Fruit fly (Drosophila melanogaster): ENCODE data around the gene Gr28b.

Gene Gr28b

dm6 chr2L:7495987-7496503, 34.0 kb upstream of the Gr28b start, which contains the start of gene Ziz (continued):
- TF ChIP-seq ATbp (GFP tag; optimal IDR thresholded peaks at IDR 0.05) (no peak), CG12104 (GFP tag; optimal IDR thresholded peaks at IDR 0.05) (no peak), insv (GFP tag; optimal IDR thresholded peaks at IDR 0.05) (peak in 1 of 2 experiments; percentile 49), C15 (GFP tag; IDR thresholded peaks at IDR 0.05) (no peak), sd (tag; optimal IDR thresholded peaks at IDR 0.05) (peak; percentile 78), cas (GFP tag; IDR thresholded peaks at IDR 0.05) (no peak), so (GFP tag; IDR thresholded peaks at IDR 0.05) (peak; percentile 70; the same call in 2 of the 3 replicates), dan (GFP tag; IDR thresholded peaks at IDR 0.05) (no peak), CG32767 (GFP tag; IDR thresholded peaks at IDR 0.05) (no peak), D19B (GFP tag; optimal IDR thresholded peaks at IDR 0.05) (no peak), danr (GFP tag; IDR thresholded peaks at IDR 0.05) (no peak), CG7839 (tag; optimal IDR thresholded peaks at IDR 0.05) (peak; percentile 37), bsh (GFP tag; optimal IDR thresholded peaks at IDR 0.05) (peak in 1 of 2 experiments; percentile 30), az2 (GFP tag; optimal IDR thresholded peaks at IDR 0.05) (no peak), CG7556 (GFP tag; optimal IDR thresholded peaks at IDR 0.05) (no peak), CG1832 (GFP tag; optimal IDR thresholded peaks at IDR 0.05) (no peak), CG17328 (GFP tag; IDR thresholded peaks at IDR 0.05) (peak; percentile 6; the same call in 1 of the 2 replicates), B-H2 (GFP tag; optimal IDR thresholded peaks at IDR 0.05) (peak; percentile 72), BtbVII (GFP tag; optimal IDR thresholded peaks at IDR 0.05) (no peak), cg (GFP tag; optimal IDR thresholded peaks at IDR 0.05) (peak; percentile 38), scrt (GFP tag; optimal IDR thresholded peaks at IDR 0.05) (peak; percentile 46), CG14667 (GFP tag; IDR thresholded peaks at IDR 0.05) (no peak), CG33557 (GFP tag; optimal IDR thresholded peaks at IDR 0.05) (no peak), Lhr (GFP tag; optimal IDR thresholded peaks at IDR 0.05) (peak; percentile 97), CG15073 (GFP tag; optimal IDR thresholded peaks at IDR 0.05) (no peak), CG8924 (tag; optimal IDR thresholded peaks at IDR 0.05) (peak; percentile 47), gcm (GFP tag; optimal IDR thresholded peaks at IDR 0.05) (peak; percentile 4), pzg (GFP tag; optimal IDR thresholded peaks at IDR 0.05) (peak; percentile 99), CG12219 (GFP tag; optimal IDR thresholded peaks at IDR 0.05) (no peak), lbe (GFP tag; optimal IDR thresholded peaks at IDR 0.05) (peak; percentile 35), CG4328 (GFP tag; optimal IDR thresholded peaks at IDR 0.05) (peak; percentile 5), schlank (tag; optimal IDR thresholded peaks at IDR 0.05) (no peak), Nf-YB (GFP tag; optimal IDR thresholded peaks at IDR 0.05) (peak; percentile 3), CG1602 (GFP tag; optimal IDR thresholded peaks at IDR 0.05) (no peak), CG17829 (tag; optimal IDR thresholded peaks at IDR 0.05) (peak; percentile 53), maf-S (GFP tag; optimal IDR thresholded peaks at IDR 0.05) (no peak), unpg (GFP tag; optimal IDR thresholded peaks at IDR 0.05) (peak; percentile 3), CG4424 (GFP tag; optimal IDR thresholded peaks at IDR 0.05) (peak; percentile 12), CG31441 (GFP tag; IDR thresholded peaks at IDR 0.05) (peak; percentile 36; the same call in 1 of the 2 replicates), CG8478 (optimal IDR thresholded peaks at IDR 0.05) (no peak), mld (GFP tag; IDR thresholded peaks at IDR 0.05; ENCODE audit: partially characterized antibody) (no peak), peb (GFP tag; IDR thresholded peaks at IDR 0.05) (no peak), pnt (GFP tag; optimal IDR thresholded peaks at IDR 0.05) (no peak), dpn (GFP tag; optimal IDR thresholded peaks at IDR 0.05) (peak in 1 of 2 experiments; percentile 42), fd102C (GFP tag; optimal IDR thresholded peaks at IDR 0.05) (no peak), CG3847 (GFP tag; IDR thresholded peaks at IDR 0.05) (peak; percentile 65), CG13287 (GFP tag; IDR thresholded peaks at IDR 0.05; ENCODE audit: partially characterized antibody) (peak; percentile 63), Dp (GFP tag; optimal IDR thresholded peaks at IDR 0.05) (peak; percentile 78), oc (tag; optimal IDR thresholded peaks at IDR 0.05) (peak; percentile 54), CG10209 (GFP tag; optimal IDR thresholded peaks at IDR 0.05) (no peak)
